Worm (Caenorhabditis elegans): ENCODE results near the gene T03G6.7.

The T03G6.7 gene

ce11 chrX:2598833-2599279, 5.0 kb downstream of the T03G6.7 start (continued):
- TF ChIP-seq attf-5 (GFP tag; optimal IDR thresholded peaks at IDR 0.05) (peak; percentile 36), K12H6.12 (tag; optimal IDR thresholded peaks at IDR 0.05) (peak; percentile 81), C06A6.2 (GFP tag; conservative IDR thresholded peaks at IDR 0.05) (no peak), ztf-18 (tag; optimal IDR thresholded peaks at IDR 0.05) (no peak), K11D2.4 (GFP tag; IDR thresholded peaks at IDR 0.05) (0 out of 2 replicates have a peak, but pooled peaks have one; percentile 12), zfh-2 (GFP tag; conservative IDR thresholded peaks at IDR 0.05) (peak; percentile 95), F57C9.4 (tag; optimal IDR thresholded peaks at IDR 0.05) (no peak), lin-35 (GFP tag; optimal IDR thresholded peaks at IDR 0.05) (peak in 1 of 3 experiments; percentile 5), lin-26 (GFP tag; IDR thresholded peaks at IDR 0.05) (0 out of 2 replicates have a peak, but pooled peaks have one; percentile 36), F37B4.10 (GFP tag; IDR thresholded peaks at IDR 0.05) (0 out of 2 replicates have a peak, but pooled peaks have one; percentile 63), gei-17 (GFP tag; optimal IDR thresholded peaks at IDR 0.05) (peak; percentile 27)

- no peak for TF ChIP-seq F10E7.11 (tag; optimal IDR thresholded peaks at IDR 0.05)
- no peak for TF ChIP-seq snpc-3.4 (tag; optimal IDR thresholded peaks at IDR 0.05)
- TF ChIP-seq ccch-3 (GFP tag; optimal IDR thresholded peaks at IDR 0.05) = no peak
- no peak for TF ChIP-seq madf-10 (tag; optimal IDR thresholded peaks at IDR 0.05)
- TF ChIP-seq zim-3 (tag; optimal IDR thresholded peaks at IDR 0.05) = no peak
- TF ChIP-seq nhr-179 (tag; optimal IDR thresholded peaks at IDR 0.05) = no peak
- TF ChIP-seq dox-1 (GFP tag; IDR thresholded peaks at IDR 0.05) = no peak
- no peak for TF ChIP-seq Y56A3A.18 (GFP tag; IDR thresholded peaks at IDR 0.05)
- TF ChIP-seq ceh-40 (GFP tag; IDR thresholded peaks at IDR 0.05) = no peak
- no peak for TF ChIP-seq ceh-100 (GFP tag; IDR thresholded peaks at IDR 0.05)
- TF ChIP-seq efl-1 (GFP tag; optimal IDR thresholded peaks at IDR 0.05) = no peak
- TF ChIP-seq attf-3 (GFP tag; conservative IDR thresholded peaks at IDR 0.05) = no peak
- TF ChIP-seq tbp1 (GFP tag; optimal IDR thresholded peaks at IDR 0.05) = no peak
- no peak for TF ChIP-seq dpff-1 (tag; optimal IDR thresholded peaks at IDR 0.05)
- no peak for TF ChIP-seq tlf-1 (GFP tag; optimal IDR thresholded peaks at IDR 0.05)
- TF ChIP-seq hsf-1 (GFP tag; IDR thresholded peaks at IDR 0.05) = no peak
- TF ChIP-seq ztf-18 (tag; optimal IDR thresholded peaks at IDR 0.05) = no peak
- TF ChIP-seq Y95B8A.8 (GFP tag; IDR thresholded peaks at IDR 0.05) = no peak
- no peak for TF ChIP-seq sptf-2 (GFP tag; optimal IDR thresholded peaks at IDR 0.05)
- no peak for TF ChIP-seq nfya-1 (tag; optimal IDR thresholded peaks at IDR 0.05; ENCODE audit: borderline replicate concordance, insufficient read depth)
These were observed 7.3 kb downstream of the T03G6.7 start for ce11 chrX:2601025-2601705.

- TF ChIP-seq fkh-3 (tag; optimal IDR thresholded peaks at IDR 0.05) (no peak), C17E4.6 (GFP tag; IDR thresholded peaks at IDR 0.05) (no peak), aptf-2 (GFP tag; conservative IDR thresholded peaks at IDR 0.05) (no peak), K12H6.12 (tag; optimal IDR thresholded peaks at IDR 0.05) (peak; percentile 27), T26A5.8 (tag; optimal IDR thresholded peaks at IDR 0.05) (no peak), nhr-90 (tag; optimal IDR thresholded peaks at IDR 0.05) (no peak), chd-7 (tag; optimal IDR thresholded peaks at IDR 0.05) (no peak), F10E7.11 (tag; optimal IDR thresholded peaks at IDR 0.05) (no peak)
These were observed 10.6 kb downstream of the T03G6.7 start for ce11 chrX:2604358-2605016.

All from whole organism, young adult.